Fruit fly (Drosophila melanogaster) whole organism, larva: ENCODE measurements around the gene CG34437.

Experiments
- noc ChIP-seq: fragments of 200-800 bp; sonication (Bioruptor generic); optimal IDR thresholded peaks from 3 replicates; lab custom pipeline; 2019; ENCODE audit warnings: missing biosample characterization, mild to moderate bottlenecking, missing genetic modification characterization, moderate library complexity

The CG34437 gene

dm6 chr3R:28283419-28283818, at the start of gene CG34437:
Gene CG34437, plus strand, starts transcription at chr3R:28283719.
- no peak for TF ChIP-seq noc (tag; lab: Kevin White, UChicago)

dm6 chr3R:28236158-28236557, 47.4 kb upstream of the CG34437 start:
- TF ChIP-seq noc (tag; lab: Kevin White, UChicago) = no peak

- TF ChIP-seq noc (tag; lab: Kevin White, UChicago) = no peak
These were observed 45.7 kb upstream of the CG34437 start for dm6 chr3R:28237797-28238196.

- no peak for TF ChIP-seq noc (tag; lab: Kevin White, UChicago)
These were observed 20.0 kb upstream of the CG34437 start, which contains the start of gene CG43125 for dm6 chr3R:28263522-28263921. Gene CG43125, minus strand, starts transcription at chr3R:28263622.

- TF ChIP-seq noc (tag; lab: Kevin White, UChicago) = no peak
These were observed 18.8 kb upstream of the CG34437 start, which contains the start of gene CG43124 for dm6 chr3R:28264673-28265072. Gene CG43124, minus strand, starts transcription at chr3R:28264773.

dm6 chr3R:28282280-28282679, 1.2 kb upstream of the CG34437 start, which contains the start of gene CG34436:
Gene CG34436, plus strand, starts transcription at chr3R:28282580.
- no peak for TF ChIP-seq noc (tag; lab: Kevin White, UChicago)

- TF ChIP-seq noc (tag; lab: Kevin White, UChicago) = no peak
These were observed 7.5 kb downstream of the CG34437 start, which contains the start of gene Mst98Ca for dm6 chr3R:28291038-28291437. Gene Mst98Ca, plus strand, starts transcription at chr3R:28291338.

- TF ChIP-seq noc (tag; lab: Kevin White, UChicago) = no peak
These were observed 9.0 kb downstream of the CG34437 start, which contains the start of gene Mst98Cb for dm6 chr3R:28292498-28292897. Gene Mst98Cb, plus strand, starts transcription at chr3R:28292798.

dm6 chr3R:28293748-28294147, 10.2 kb downstream of the CG34437 start, which contains the start of gene UQCR-14L:
Gene UQCR-14L, plus strand, starts transcription at chr3R:28294048.
- TF ChIP-seq noc (tag; lab: Kevin White, UChicago) = no peak

dm6 chr3R:28297513-28297912, 14.0 kb downstream of the CG34437 start:
- TF ChIP-seq noc (tag; lab: Kevin White, UChicago) = no peak

- no peak for TF ChIP-seq noc (tag; lab: Kevin White, UChicago)
These were observed 21.0 kb downstream of the CG34437 start, which contains the start of gene CG12516 for dm6 chr3R:28304505-28304904. Gene CG12516, minus strand, starts transcription at chr3R:28304605.

- no peak for TF ChIP-seq noc (tag; lab: Kevin White, UChicago)
These were observed 22.4 kb downstream of the CG34437 start for dm6 chr3R:28305959-28306358.

- no peak for TF ChIP-seq noc (tag; lab: Kevin White, UChicago)
These were observed 24.6 kb downstream of the CG34437 start for dm6 chr3R:28307926-28308746.

- TF ChIP-seq noc (tag; lab: Kevin White, UChicago) = no peak
These were observed 33.8 kb downstream of the CG34437 start for dm6 chr3R:28317151-28317844.

- TF ChIP-seq noc (tag; lab: Kevin White, UChicago) = no peak
These were observed 40.3 kb downstream of the CG34437 start for dm6 chr3R:28323718-28324350.

- TF ChIP-seq noc (tag; lab: Kevin White, UChicago) = no peak
These were observed 41.3 kb downstream of the CG34437 start for dm6 chr3R:28324834-28325233.
